Worm (Caenorhabditis elegans): ENCODE measurements around the gene F43C9.2.

The F43C9.2 gene

ce11 chrX:4795329-4795728 lies 11.9 kb downstream of the F43C9.2 start (continued):
- TF ChIP-seq mxl-2 (GFP tag; conservative IDR thresholded peaks at IDR 0.05) (peak; percentile 17; the same call in 1 of the 2 replicates), snpc-4 (tag; optimal IDR thresholded peaks at IDR 0.05) (no peak), unc-130 (GFP tag; optimal IDR thresholded peaks at IDR 0.05) (no peak), nhr-102 (tag; optimal IDR thresholded peaks at IDR 0.05) (peak; percentile 65), snpc-1.2 (GFP tag; IDR thresholded peaks at IDR 0.05) (no peak), rbr-2 (tag; optimal IDR thresholded peaks at IDR 0.05) (no peak), ceh-32 (tag; optimal IDR thresholded peaks at IDR 0.05; ENCODE audit: poor library complexity) (no peak), dve-1 (tag; optimal IDR thresholded peaks at IDR 0.05; ENCODE audit: insufficient read depth) (peak; percentile 85), ztf-7 (tag; optimal IDR thresholded peaks at IDR 0.05) (no peak), tra-1 (GFP tag; IDR thresholded peaks at IDR 0.05) (peak; percentile 93), madf-9 (GFP tag; conservative IDR thresholded peaks at IDR 0.05) (no peak), nhr-111 (GFP tag; optimal IDR thresholded peaks at IDR 0.05) (no peak), daf-19 (GFP tag; conservative IDR thresholded peaks at IDR 0.05) (no peak), hlh-30 (tag; optimal IDR thresholded peaks at IDR 0.05; ENCODE audit: insufficient read depth) (peak; percentile 84), set-16 (GFP tag; IDR thresholded peaks at IDR 0.05) (no peak), jun-1 (tag; optimal IDR thresholded peaks at IDR 0.05) (no peak), nhr-77 (tag; optimal IDR thresholded peaks at IDR 0.05) (peak; percentile 72), attf-4 (tag; optimal IDR thresholded peaks at IDR 0.05) (no peak), lim-7 (GFP tag; IDR thresholded peaks at IDR 0.05) (no peak), nhr-11 (tag; optimal IDR thresholded peaks at IDR 0.05) (peak; percentile 4), ztf-11 (tag; optimal IDR thresholded peaks at IDR 0.05) (no peak), ceh-82 (tag; optimal IDR thresholded peaks at IDR 0.05) (no peak), zfp-3 (GFP tag; conservative IDR thresholded peaks at IDR 0.05) (no peak), F49E8.2 (tag; optimal IDR thresholded peaks at IDR 0.05; ENCODE audit: borderline replicate concordance) (no peak), dmd-6 (GFP tag; IDR thresholded peaks at IDR 0.05) (peak; percentile 93), F26F4.8 (GFP tag; conservative IDR thresholded peaks at IDR 0.05) (no peak), dpl-1 (GFP tag; optimal IDR thresholded peaks at IDR 0.05) (peak; percentile 8), nhr-237 (tag; optimal IDR thresholded peaks at IDR 0.05) (no peak), pha-4 (GFP tag; IDR thresholded peaks at IDR 0.05) (no peak), pha-4 (tag; optimal IDR thresholded peaks at IDR 0.05) (no peak), lir-3 (tag; optimal IDR thresholded peaks at IDR 0.05) (no peak), gei-8 (GFP tag; optimal IDR thresholded peaks at IDR 0.05) (no peak), ctbp-1 (GFP tag; IDR thresholded peaks at IDR 0.05) (no peak), unc-39 (tag; optimal IDR thresholded peaks at IDR 0.05) (no peak), hmg-1.1 (GFP tag; IDR thresholded peaks at IDR 0.05) (no peak), tag-97 (GFP tag; IDR thresholded peaks at IDR 0.05) (no peak), ama-1 (optimal IDR thresholded peaks at IDR 0.05) (no peak), lin-39 (tag; optimal IDR thresholded peaks at IDR 0.05) (no peak), nhr-42 (GFP tag; IDR thresholded peaks at IDR 0.05) (0 out of 2 replicates have a peak, but pooled peaks have one; percentile 17), arid-1 (GFP tag; conservative IDR thresholded peaks at IDR 0.05) (no peak), zfp-2 (tag; optimal IDR thresholded peaks at IDR 0.05) (no peak), pqm-1 (tag; optimal IDR thresholded peaks at IDR 0.05) (peak; percentile 83), ceh-44 (GFP tag; IDR thresholded peaks at IDR 0.05) (no peak), F44E2.7 (GFP tag; IDR thresholded peaks at IDR 0.05) (no peak), D1046.2 (GFP tag; IDR thresholded peaks at IDR 0.05) (no peak), ZK337.2 (GFP tag; IDR thresholded peaks at IDR 0.05) (no peak), lin-38 (GFP tag; IDR thresholded peaks at IDR 0.05) (no peak), mxl-3 (GFP tag; optimal IDR thresholded peaks at IDR 0.05) (peak; percentile 8), lsy-2 (tag; optimal IDR thresholded peaks at IDR 0.05) (peak in 1 of 2 experiments; percentile 38), zag-1 (tag; optimal IDR thresholded peaks at IDR 0.05) (no peak), saeg-2 (GFP tag; IDR thresholded peaks at IDR 0.05) (no peak), dmd-9 (GFP tag; IDR thresholded peaks at IDR 0.05) (no peak), spr-1 (tag; optimal IDR thresholded peaks at IDR 0.05) (no peak)
